Fruit fly (Drosophila melanogaster): Measurements from ENCODE around the gene CG2854.

Gene CG2854

dm6 chrX:2365405-2365804 lies 38.5 kb downstream of the CG2854 start (continued):
- peak; percentile 14 for TF ChIP-seq CG3032 (tag; optimal IDR thresholded peaks at IDR 0.05)
- TF ChIP-seq eg (GFP tag; IDR thresholded peaks at IDR 0.05): peak; percentile 60; the same call in 2 of the 3 replicates
- TF ChIP-seq Smox (GFP tag; optimal IDR thresholded peaks at IDR 0.05): peak; percentile 72
- no peak for TF ChIP-seq vri (GFP tag; optimal IDR thresholded peaks at IDR 0.05)
- peak; percentile 33 for TF ChIP-seq CG10669 (GFP tag; optimal IDR thresholded peaks at IDR 0.05)
- no peak for TF ChIP-seq fkh (GFP tag; optimal IDR thresholded peaks at IDR 0.05)
- TF ChIP-seq lz (GFP tag; optimal IDR thresholded peaks at IDR 0.05): peak; percentile 73
- peak; percentile 78 for TF ChIP-seq CG4318 (GFP tag; optimal IDR thresholded peaks at IDR 0.05)
- TF ChIP-seq cyc (GFP tag; optimal IDR thresholded peaks at IDR 0.05): peak; percentile 57
- peak; percentile 78 for TF ChIP-seq CG6276 (GFP tag; optimal IDR thresholded peaks at IDR 0.05)
- peak; percentile 53 for TF ChIP-seq Ets21C (GFP tag; optimal IDR thresholded peaks at IDR 0.05)
- peak; percentile 34 for TF ChIP-seq spab (GFP tag; optimal IDR thresholded peaks at IDR 0.05)
- TF ChIP-seq CG1621 (tag; optimal IDR thresholded peaks at IDR 0.05): no peak
- peak; percentile 43 for TF ChIP-seq Sox15 (GFP tag; optimal IDR thresholded peaks at IDR 0.05)
- peak; percentile 4 for TF ChIP-seq CG7368 (GFP tag; optimal IDR thresholded peaks at IDR 0.05)
- peak; percentile 65 for TF ChIP-seq acj6 (GFP tag; optimal IDR thresholded peaks at IDR 0.05)
- peak; percentile 51; the same call in 2 of the 3 replicates for TF ChIP-seq CG6163 (GFP tag; IDR thresholded peaks at IDR 0.05)
- peak; percentile 77 for TF ChIP-seq topi (GFP tag; optimal IDR thresholded peaks at IDR 0.05)
- TF ChIP-seq Sox14 (GFP tag; optimal IDR thresholded peaks at IDR 0.05): peak; percentile 56
- TF ChIP-seq Ets96B (tag; optimal IDR thresholded peaks at IDR 0.05): no peak
- TF ChIP-seq Hr4 (GFP tag; optimal IDR thresholded peaks at IDR 0.05): peak; percentile 77
- peak; percentile 63 for TF ChIP-seq Lpt (GFP tag; optimal IDR thresholded peaks at IDR 0.05)
- TF ChIP-seq CG31627 (GFP tag; optimal IDR thresholded peaks at IDR 0.05): peak; percentile 67
- peak; percentile 65 for TF ChIP-seq CG3919 (GFP tag; optimal IDR thresholded peaks at IDR 0.05)
- TF ChIP-seq CG15336 (GFP tag; IDR thresholded peaks at IDR 0.05): peak; percentile 85
- TF ChIP-seq Sox102F (GFP tag; optimal IDR thresholded peaks at IDR 0.05): peak; percentile 72
- peak; percentile 50; the same call in 1 of the 2 replicates for TF ChIP-seq Gug (GFP tag; IDR thresholded peaks at IDR 0.05)
- TF ChIP-seq CG34406 (GFP tag; optimal IDR thresholded peaks at IDR 0.05): peak; percentile 72
- TF ChIP-seq Hr38 (GFP tag; optimal IDR thresholded peaks at IDR 0.05): no peak
- peak; percentile 90 for TF ChIP-seq svp (GFP tag)
- TF ChIP-seq ss (GFP tag; optimal IDR thresholded peaks at IDR 0.05): peak in 1 of 2 experiments; percentile 26
- no peak for TF ChIP-seq CG9139 (GFP tag; optimal IDR thresholded peaks at IDR 0.05)
- peak in 1 of 2 experiments; percentile 74 for TF ChIP-seq salr (GFP tag; optimal IDR thresholded peaks at IDR 0.05)
- TF ChIP-seq CG16779 (tag; optimal IDR thresholded peaks at IDR 0.05): peak; percentile 14
- peak; percentile 68 for TF ChIP-seq CG10631 (GFP tag; optimal IDR thresholded peaks at IDR 0.05)

- TF ChIP-seq lz (GFP tag; optimal IDR thresholded peaks at IDR 0.05) (no peak), CG11294 (GFP tag; IDR thresholded peaks at IDR 0.05) (no peak), CG10669 (GFP tag; optimal IDR thresholded peaks at IDR 0.05) (no peak), CG6163 (GFP tag; IDR thresholded peaks at IDR 0.05) (0 out of 3 replicates have a peak, but pooled peaks have one; percentile 15), CG3919 (GFP tag; optimal IDR thresholded peaks at IDR 0.05) (peak; percentile 24), Hr4 (GFP tag; optimal IDR thresholded peaks at IDR 0.05) (no peak), OdsH (GFP tag; optimal IDR thresholded peaks at IDR 0.05) (no peak), CG3032 (tag; optimal IDR thresholded peaks at IDR 0.05) (no peak), Met (GFP tag; optimal IDR thresholded peaks at IDR 0.05) (no peak), CG6854 (GFP tag; optimal IDR thresholded peaks at IDR 0.05) (peak; percentile 0), dac (GFP tag; optimal IDR thresholded peaks at IDR 0.05) (no peak), salr (GFP tag; optimal IDR thresholded peaks at IDR 0.05) (no peak), ss (GFP tag; optimal IDR thresholded peaks at IDR 0.05) (peak in 1 of 2 experiments; percentile 49), achi (GFP tag; optimal IDR thresholded peaks at IDR 0.05) (no peak), svp (GFP tag) (peak; percentile 38), CG15336 (GFP tag; IDR thresholded peaks at IDR 0.05) (no peak), eg (GFP tag; IDR thresholded peaks at IDR 0.05) (no peak; the same call in 2 of the 3 replicates), CG6808 (GFP tag; optimal IDR thresholded peaks at IDR 0.05) (no peak), Eip78C (GFP tag) (no peak)
Measured at dm6 chrX:2366171-2366570, 39.2 kb downstream of the CG2854 start, which contains the start of gene CG2841. Gene CG2841 (minus strand): TSS chrX:2366356.
